Fruit fly (Drosophila melanogaster) whole organism, prepupa: ENCODE measurements around the gene CG3071.

Experiments
- CG10631 ChIP-seq: fragments of 200-800 bp; sonication (Bioruptor generic); optimal IDR thresholded peaks from 2 replicates; lab custom pipeline; 2016; ENCODE audit warnings: missing biosample characterization, missing genetic modification characterization
- CG10669 ChIP-seq: fragments of 200-800 bp; sonication (Bioruptor generic); optimal IDR thresholded peaks from 3 replicates; lab custom pipeline; 2018; ENCODE audit warnings: missing biosample characterization, mild to moderate bottlenecking, missing genetic modification characterization, moderate library complexity
- CG11762 ChIP-seq: fragments of 200-800 bp; sonication (Bioruptor generic); optimal IDR thresholded peaks from 3 replicates; lab custom pipeline; 2016; ENCODE audit warnings: missing biosample characterization, missing genetic modification characterization; ENCODE audit not compliant: insufficient read depth
- CG15336 ChIP-seq: fragments of 200-800 bp; sonication (Bioruptor generic); IDR thresholded peaks from 2 replicates; pipeline ENCODE4 v1.3.6; 2022; ENCODE audit warnings: missing biosample characterization, missing genetic modification characterization
- CG16779 ChIP-seq: fragments of 200-800 bp; sonication (Bioruptor generic); optimal IDR thresholded peaks from 3 replicates; lab custom pipeline; 2017; ENCODE audit warnings: missing biosample characterization, mild to moderate bottlenecking, missing genetic modification characterization
- CG3032 ChIP-seq: fragments of 200-800 bp; optimal IDR thresholded peaks from 2 replicates; lab custom pipeline; 2019; ENCODE audit warnings: missing biosample characterization, mild to moderate bottlenecking, missing genetic modification characterization, moderate library complexity
- CG3919 ChIP-seq: fragments of 200-800 bp; sonication (Bioruptor generic); optimal IDR thresholded peaks from 3 replicates; lab custom pipeline; 2016; ENCODE audit warnings: missing biosample characterization, missing genetic modification characterization
- CG4318 ChIP-seq: fragments of 200-800 bp; sonication (Bioruptor generic); optimal IDR thresholded peaks from 3 replicates; lab custom pipeline; 2017; ENCODE audit warnings: missing biosample characterization, mild to moderate bottlenecking, missing genetic modification characterization
- CG6163 ChIP-seq: fragments of 200-800 bp; sonication (Bioruptor generic); IDR thresholded peaks from 3 replicates; pipeline ENCODE4 v1.3.6; 2022; ENCODE audit warnings: missing biosample characterization, missing genetic modification characterization
- CG6276 ChIP-seq: fragments of 200-800 bp; sonication (Bioruptor generic); optimal IDR thresholded peaks from 2 replicates; lab custom pipeline; 2017; ENCODE audit warnings: missing biosample characterization, mild to moderate bottlenecking, missing genetic modification characterization
- CG6792 ChIP-seq: fragments of 200-800 bp; sonication (Bioruptor generic); optimal IDR thresholded peaks from 3 replicates; lab custom pipeline; 2016; ENCODE audit warnings: missing biosample characterization, missing genetic modification characterization
- CG7368 ChIP-seq: fragments of 200-800 bp; sonication (Bioruptor generic); optimal IDR thresholded peaks from 3 replicates; lab custom pipeline; 2016; ENCODE audit warnings: missing biosample characterization, missing genetic modification characterization
- CG8119 ChIP-seq: fragments of 200-800 bp; sonication (Bioruptor generic); IDR thresholded peaks from 3 replicates; pipeline ENCODE4 v1.3.6; 2022; ENCODE audit warnings: missing biosample characterization, missing genetic modification characterization
- CG8319 ChIP-seq: fragments of 200-800 bp; sonication (Bioruptor generic); optimal IDR thresholded peaks from 3 replicates; lab custom pipeline; 2016; ENCODE audit warnings: missing biosample characterization, missing genetic modification characterization
- CG8632 ChIP-seq: fragments of 200-800 bp; sonication (Bioruptor generic); optimal IDR thresholded peaks from 3 replicates; lab custom pipeline; 2016; ENCODE audit warnings: missing biosample characterization, missing genetic modification characterization
- Eip78C ChIP-seq: fragments of 200-800 bp; sonication (Bioruptor generic); peaks from one replicate; lab custom pipeline; 2016; ENCODE audit warnings: missing biosample characterization, missing genetic modification characterization
- Eip93F ChIP-seq: fragments of 200-800 bp; sonication (Bioruptor generic); optimal IDR thresholded peaks from 2 replicates; lab custom pipeline; 2016; ENCODE audit warnings: missing biosample characterization, mild to moderate bottlenecking, missing genetic modification characterization
- Ets21C ChIP-seq: fragments of 200-800 bp; sonication (Bioruptor generic); optimal IDR thresholded peaks from 3 replicates; lab custom pipeline; 2016; ENCODE audit warnings: missing biosample characterization, missing genetic modification characterization
- Ets96B ChIP-seq: fragments of 200-800 bp; optimal IDR thresholded peaks from 2 replicates; lab custom pipeline; 2019; ENCODE audit warnings: missing biosample characterization, mild to moderate bottlenecking, missing genetic modification characterization, moderate library complexity
- Gug ChIP-seq: fragments of 200-800 bp; sonication (Bioruptor generic); IDR thresholded peaks from 2 replicates; pipeline ENCODE4 v1.3.6; 2022; ENCODE audit warnings: missing biosample characterization, missing genetic modification characterization
- Hr38 ChIP-seq: sonication (Bioruptor generic); optimal IDR thresholded peaks from 2 replicates; lab custom pipeline; 2016; ENCODE audit warnings: missing biosample characterization, missing genetic modification characterization
- Hr4 ChIP-seq: fragments of 200-800 bp; sonication (Bioruptor generic); optimal IDR thresholded peaks from 3 replicates; lab custom pipeline; 2016; ENCODE audit warnings: missing biosample characterization, missing genetic modification characterization
- Lpt ChIP-seq: fragments of 200-800 bp; sonication (Bioruptor generic); optimal IDR thresholded peaks from 3 replicates; lab custom pipeline; 2016; ENCODE audit warnings: missing biosample characterization, missing genetic modification characterization
- Met ChIP-seq: fragments of 200-800 bp; sonication (Bioruptor generic); optimal IDR thresholded peaks from 3 replicates; lab custom pipeline; 2016; ENCODE audit warnings: missing biosample characterization, missing genetic modification characterization
- OdsH ChIP-seq: fragments of 200-800 bp; sonication (Bioruptor generic); optimal IDR thresholded peaks from 3 replicates; lab custom pipeline; 2016; ENCODE audit warnings: missing biosample characterization, missing genetic modification characterization
- Smox ChIP-seq: fragments of 200-800 bp; sonication (Bioruptor generic); optimal IDR thresholded peaks from 3 replicates; lab custom pipeline; 2016; ENCODE audit warnings: missing biosample characterization, missing genetic modification characterization
- Sox14 ChIP-seq: fragments of 200-800 bp; sonication (Bioruptor generic); optimal IDR thresholded peaks from 3 replicates; lab custom pipeline; 2016; ENCODE audit warnings: missing biosample characterization, missing genetic modification characterization
- Sox15 ChIP-seq: fragments of 200-800 bp; sonication (Bioruptor generic); optimal IDR thresholded peaks from 3 replicates; lab custom pipeline; 2016; ENCODE audit warnings: missing biosample characterization, missing genetic modification characterization
- achi ChIP-seq: fragments of 200-800 bp; sonication (Bioruptor generic); optimal IDR thresholded peaks from 3 replicates; lab custom pipeline; 2016; ENCODE audit warnings: missing biosample characterization, missing genetic modification characterization
- acj6 ChIP-seq: fragments of 200-800 bp; sonication (Bioruptor generic); optimal IDR thresholded peaks from 3 replicates; lab custom pipeline; 2016; ENCODE audit warnings: missing biosample characterization, missing genetic modification characterization
- cyc ChIP-seq: fragments of 200-800 bp; sonication (Bioruptor generic); optimal IDR thresholded peaks from 3 replicates; lab custom pipeline; 2016; ENCODE audit warnings: missing biosample characterization, missing genetic modification characterization
- dac ChIP-seq: fragments of 200-800 bp; sonication (Bioruptor generic); optimal IDR thresholded peaks from 2 replicates; lab custom pipeline; 2017; ENCODE audit warnings: missing biosample characterization, mild to moderate bottlenecking, missing genetic modification characterization
- dsx ChIP-seq: fragments of 200-800 bp; optimal IDR thresholded peaks from 3 replicates; lab custom pipeline; 2019; ENCODE audit warnings: missing biosample characterization, mild to moderate bottlenecking, missing genetic modification characterization, moderate library complexity; ENCODE audit not compliant: poor library complexity, severe bottlenecking
- eg ChIP-seq: fragments of 200-800 bp; sonication (Bioruptor generic); IDR thresholded peaks from 3 replicates; pipeline ENCODE4 v1.3.6; 2022; ENCODE audit warnings: missing biosample characterization, missing genetic modification characterization
- esn ChIP-seq: fragments of 200-800 bp; sonication (Bioruptor generic); optimal IDR thresholded peaks from 2 replicates; lab custom pipeline; 2016; ENCODE audit warnings: missing biosample characterization, mild to moderate bottlenecking, missing genetic modification characterization, moderate library complexity
- fkh ChIP-seq: fragments of 200-800 bp; sonication (Bioruptor generic); optimal IDR thresholded peaks from 3 replicates; lab custom pipeline; 2017; ENCODE audit warnings: missing biosample characterization, mild to moderate bottlenecking, missing genetic modification characterization, moderate library complexity
- lz ChIP-seq: fragments of 200-800 bp; sonication (Bioruptor generic); optimal IDR thresholded peaks from 3 replicates; lab custom pipeline; 2016; ENCODE audit warnings: missing biosample characterization, missing genetic modification characterization
- pdm3 ChIP-seq: fragments of 200-800 bp; sonication (Bioruptor generic); optimal IDR thresholded peaks from 3 replicates; lab custom pipeline; 2016; ENCODE audit warnings: missing biosample characterization, missing genetic modification characterization
- spab ChIP-seq: fragments of 200-800 bp; sonication (Bioruptor generic); optimal IDR thresholded peaks from 2 replicates; lab custom pipeline; 2017; ENCODE audit warnings: missing biosample characterization, mild to moderate bottlenecking, missing genetic modification characterization, missing genetic modification reagents
- ss ChIP-seq, 2 experiments: fragments of 200-800 bp; sonication (Bioruptor generic); optimal IDR thresholded peaks; 2 replicates in 1 of 2; 3 replicates in 1 of 2; lab custom pipeline; 2017 to 2018; ENCODE audit warnings: mild to moderate bottlenecking in 2 of 2, missing biosample characterization in 2 of 2, missing genetic modification characterization in 2 of 2, moderate library complexity in 1 of 2
- svp ChIP-seq: fragments of 200-800 bp; sonication (Bioruptor generic); peaks from one replicate; lab custom pipeline; 2016; ENCODE audit warnings: missing biosample characterization, missing genetic modification characterization
- topi ChIP-seq: fragments of 200-800 bp; sonication (Bioruptor generic); optimal IDR thresholded peaks from 3 replicates; lab custom pipeline; 2016; ENCODE audit warnings: missing biosample characterization, missing genetic modification characterization

The CG3071 gene

dm6 chrX:2274704-2275199, 12.1 kb downstream of the CG3071 start, which contains the start of gene Grp170 (continued):
- no peak for TF ChIP-seq dac (GFP tag; lab: Kevin White, UChicago)
- TF ChIP-seq Smox = no peak
- TF ChIP-seq cyc (GFP tag; lab: Kevin White, UChicago) = no peak
- no peak for TF ChIP-seq lz (GFP tag; lab: Kevin White, UChicago)
- no peak for TF ChIP-seq Gug (GFP tag; lab: Robert Waterston, UW)

dm6 chrX:2275249-2275872, 12.7 kb downstream of the CG3071 start, which contains the start of gene Vml:
Gene Vml, plus strand, starts transcription at chrX:2275822.
- TF ChIP-seq CG8319 (GFP tag; lab: Kevin White, UChicago) (no peak), Lpt (GFP tag; lab: Kevin White, UChicago) (no peak), CG6276 (GFP tag; lab: Kevin White, UChicago) (no peak), CG8119 (GFP tag; lab: Robert Waterston, UW) (no peak), lz (GFP tag; lab: Kevin White, UChicago) (no peak), CG10631 (no peak), fkh (GFP tag; lab: Kevin White, UChicago) (no peak), CG15336 (GFP tag; lab: Robert Waterston, UW) (no peak), Eip78C (no peak), CG4318 (GFP tag; lab: Kevin White, UChicago) (no peak), OdsH (GFP tag; lab: Kevin White, UChicago) (no peak), Hr38 (GFP tag; lab: Kevin White, UChicago) (no peak), Hr4 (GFP tag; lab: Kevin White, UChicago) (no peak), Sox15 (GFP tag; lab: Kevin White, UChicago) (no peak), CG6163 (GFP tag; lab: Robert Waterston, UW) (no peak), Ets21C (no peak), CG16779 (tag; lab: Kevin White, UChicago) (no peak), CG8632 (GFP tag; lab: Kevin White, UChicago) (no peak)

dm6 chrX:2278782-2279304, 16.2 kb downstream of the CG3071 start:
- no peak for TF ChIP-seq CG3032 (tag; lab: Kevin White, UChicago)
- peak; percentile 80 for TF ChIP-seq svp

- TF ChIP-seq CG6792 (GFP tag; lab: Kevin White, UChicago) (peak; percentile 17), CG6276 (GFP tag; lab: Kevin White, UChicago) (peak; percentile 0), Ets21C (no peak), Met (GFP tag; lab: Kevin White, UChicago) (no peak), pdm3 (GFP tag; lab: Kevin White, UChicago) (no peak), Gug (GFP tag; lab: Robert Waterston, UW) (no peak), fkh (GFP tag; lab: Kevin White, UChicago) (no peak), Eip78C (peak; percentile 10), CG11762 (no peak), achi (GFP tag; lab: Kevin White, UChicago) (peak; percentile 14), spab (GFP tag; lab: Kevin White, UChicago) (no peak), Ets96B (tag; lab: Kevin White, UChicago) (no peak), CG15336 (GFP tag; lab: Robert Waterston, UW) (no peak), svp (no peak), Hr38 (GFP tag; lab: Kevin White, UChicago) (no peak), cyc (GFP tag; lab: Kevin White, UChicago) (no peak), Smox (no peak), acj6 (GFP tag; lab: Kevin White, UChicago) (no peak), esn (GFP tag; lab: Kevin White, UChicago) (no peak), CG3919 (peak; percentile 1), topi (GFP tag; lab: Kevin White, UChicago) (no peak), CG8632 (GFP tag; lab: Kevin White, UChicago) (no peak), Lpt (GFP tag; lab: Kevin White, UChicago) (peak; percentile 29), dsx (GFP tag; lab: Kevin White, UChicago) (no peak), CG4318 (GFP tag; lab: Kevin White, UChicago) (no peak), CG16779 (tag; lab: Kevin White, UChicago) (no peak), CG8319 (GFP tag; lab: Kevin White, UChicago) (no peak), Eip93F (no peak), CG10631 (no peak), Sox15 (GFP tag; lab: Kevin White, UChicago) (no peak), CG3032 (tag; lab: Kevin White, UChicago) (no peak), Sox14 (no peak), eg (GFP tag; lab: Robert Waterston, UW) (0 out of 3 replicates have a peak, but pooled peaks have one; percentile 26), ss (GFP tag; optimal IDR thresholded peaks at IDR 0.05; lab: Kevin White, UChicago) (peak; percentile 17 to 32), CG10669 (GFP tag; lab: Kevin White, UChicago) (no peak), CG7368 (GFP tag; lab: Kevin White, UChicago) (no peak)
Measured at dm6 chrX:2283470-2283869, 20.8 kb downstream of the CG3071 start.
